Fruit fly (Drosophila melanogaster): ENCODE results near the gene CG33128.
A peak's percentile ranks its signal among the peaks of the same experiment; 100 is the strongest.

Gene CG33128

dm6 chr2L:1445048-1445447 lies 48.8 kb upstream of the CG33128 start (continued):
- TF ChIP-seq CG10959 (GFP tag; IDR thresholded peaks at IDR 0.05) = peak; percentile 41; the same call in 1 of the 2 replicates
- no peak for TF ChIP-seq Side (GFP tag; optimal IDR thresholded peaks at IDR 0.05)
- no peak for TF ChIP-seq CG8765 (GFP tag; IDR thresholded peaks at IDR 0.05)
- TF ChIP-seq tin (GFP tag; optimal IDR thresholded peaks at IDR 0.05) = peak; percentile 19
- TF ChIP-seq Chrac-16 (GFP tag; optimal IDR thresholded peaks at IDR 0.05) = no peak
- TF ChIP-seq p53 (GFP tag; optimal IDR thresholded peaks at IDR 0.05) = no peak
- no peak for TF ChIP-seq Med (GFP tag)
- TF ChIP-seq CG2889 (GFP tag; IDR thresholded peaks at IDR 0.05) = no peak
- TF ChIP-seq wor (GFP tag; IDR thresholded peaks at IDR 0.05) = no peak
- no peak for TF ChIP-seq TFAM (GFP tag; optimal IDR thresholded peaks at IDR 0.05)
- TF ChIP-seq Doc2 (GFP tag; IDR thresholded peaks at IDR 0.05) = no peak
- no peak for TF ChIP-seq CG3838 (GFP tag; optimal IDR thresholded peaks at IDR 0.05)
- peak; percentile 48; the same call in 1 of the 3 replicates for TF ChIP-seq ci (GFP tag; IDR thresholded peaks at IDR 0.05)
- TF ChIP-seq slou (GFP tag; optimal IDR thresholded peaks at IDR 0.05) = no peak
- TF ChIP-seq oc (tag; optimal IDR thresholded peaks at IDR 0.05) = no peak
- no peak for TF ChIP-seq CG10147 (GFP tag; optimal IDR thresholded peaks at IDR 0.05)
- no peak for TF ChIP-seq Nf-YB (GFP tag; optimal IDR thresholded peaks at IDR 0.05)
- TF ChIP-seq CG15479 (GFP tag; optimal IDR thresholded peaks at IDR 0.05) = no peak
- TF ChIP-seq sens (GFP tag) = peak; percentile 82
- TF ChIP-seq CG6813 (GFP tag; optimal IDR thresholded peaks at IDR 0.05) = no peak
- TF ChIP-seq CG11093 (GFP tag; IDR thresholded peaks at IDR 0.05) = 0 out of 3 replicates have a peak, but pooled peaks have one; percentile 29
- no peak for TF ChIP-seq cato (GFP tag; optimal IDR thresholded peaks at IDR 0.05; ENCODE audit: borderline replicate concordance)
- TF ChIP-seq CG33557 (GFP tag; optimal IDR thresholded peaks at IDR 0.05) = peak; percentile 46
- TF ChIP-seq CG11723 (GFP tag; optimal IDR thresholded peaks at IDR 0.05) = no peak
- TF ChIP-seq CG34224 (GFP tag; IDR thresholded peaks at IDR 0.05; ENCODE audit: partially characterized antibody) = no peak
- peak; percentile 12 for TF ChIP-seq CG12219 (GFP tag; optimal IDR thresholded peaks at IDR 0.05)
- TF ChIP-seq CG43689 (GFP tag; IDR thresholded peaks at IDR 0.05) = no peak
- no peak for TF ChIP-seq mam (GFP tag; optimal IDR thresholded peaks at IDR 0.05)
- no peak for TF ChIP-seq CG15514 (GFP tag; optimal IDR thresholded peaks at IDR 0.05)
- TF ChIP-seq usp (GFP tag; optimal IDR thresholded peaks at IDR 0.05) = no peak
- no peak for TF ChIP-seq gsb (GFP tag; IDR thresholded peaks at IDR 0.05)
- TF ChIP-seq CG2678 (tag; optimal IDR thresholded peaks at IDR 0.05) = peak; percentile 42
- no peak for TF ChIP-seq inv (GFP tag; IDR thresholded peaks at IDR 0.05; ENCODE audit: partially characterized antibody)
- TF ChIP-seq CG7987 (GFP tag; optimal IDR thresholded peaks at IDR 0.05) = no peak
- TF ChIP-seq CG4617 (GFP tag; optimal IDR thresholded peaks at IDR 0.05; ENCODE audit: borderline replicate concordance) = no peak
- TF ChIP-seq CG17328 (GFP tag; IDR thresholded peaks at IDR 0.05) = peak; percentile 47; the same call in 1 of the 2 replicates
- TF ChIP-seq zfh1 (GFP tag; IDR thresholded peaks at IDR 0.05) = peak; percentile 46; the same call in 1 of the 3 replicates
- peak; percentile 26 for TF ChIP-seq nmo (GFP tag; optimal IDR thresholded peaks at IDR 0.05)
- peak; percentile 75 for TF ChIP-seq Xrp1 (GFP tag; IDR thresholded peaks at IDR 0.05)
- TF ChIP-seq CG11560 (tag; IDR thresholded peaks at IDR 0.05) = no peak
- TF ChIP-seq B-H2 (GFP tag; optimal IDR thresholded peaks at IDR 0.05) = no peak
- peak; percentile 66 for TF ChIP-seq row (GFP tag; IDR thresholded peaks at IDR 0.05)
- peak; percentile 75 for TF ChIP-seq vvl (GFP tag; IDR thresholded peaks at IDR 0.05)
- TF ChIP-seq fd96Cb (tag; optimal IDR thresholded peaks at IDR 0.05) = no peak
- TF ChIP-seq hb (GFP tag; IDR thresholded peaks at IDR 0.05; ENCODE audit: partially characterized antibody) = no peak
- TF ChIP-seq wdn (GFP tag; IDR thresholded peaks at IDR 0.05) = no peak
- TF ChIP-seq vfl (GFP tag; optimal IDR thresholded peaks at IDR 0.05) = no peak
- no peak for TF ChIP-seq CG11398 (GFP tag; optimal IDR thresholded peaks at IDR 0.05)
- no peak for TF ChIP-seq her (GFP tag; optimal IDR thresholded peaks at IDR 0.05)
- TF ChIP-seq cwo (GFP tag; optimal IDR thresholded peaks at IDR 0.05) = no peak
- TF ChIP-seq CG6654 (GFP tag; optimal IDR thresholded peaks at IDR 0.05) = no peak
- no peak for TF ChIP-seq CG9876 (GFP tag; optimal IDR thresholded peaks at IDR 0.05)
